Worm (Caenorhabditis elegans): ENCODE data around the gene Y57G7A.11.

DNA sequence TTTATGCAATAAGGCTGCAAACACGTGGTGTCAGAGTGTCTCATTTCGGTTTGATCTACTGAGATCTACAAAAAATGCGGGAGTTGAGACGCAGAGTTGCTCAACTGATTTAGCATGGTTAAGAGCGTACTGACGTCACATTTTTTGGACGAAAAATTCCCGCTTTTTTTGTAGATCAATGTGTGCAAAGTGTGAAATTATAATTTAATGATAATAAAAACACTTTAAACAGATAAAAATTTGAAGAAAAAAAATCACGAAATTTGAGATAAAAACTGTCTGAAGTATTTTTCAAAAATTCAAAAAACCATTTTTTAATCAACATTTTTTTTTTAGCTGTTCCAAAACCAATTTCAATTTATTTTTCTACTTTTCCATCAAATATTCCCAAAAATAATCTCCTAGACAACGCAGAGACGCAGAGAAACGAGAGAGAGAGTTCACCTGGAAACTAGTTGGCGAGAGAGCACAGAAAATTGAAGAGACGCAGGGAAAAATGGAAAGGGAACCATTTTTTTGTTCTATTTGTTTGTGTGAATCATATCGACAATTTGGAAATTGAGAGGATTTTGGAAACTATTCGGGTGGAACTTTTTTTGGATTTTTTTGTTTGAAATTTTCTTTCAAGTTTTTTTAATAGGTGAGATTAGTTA is 20.5 kb upstream of the Y57G7A.11 start:
- no peak for TF ChIP-seq atf-7 (tag; optimal IDR thresholded peaks at IDR 0.05)
- no peak for TF ChIP-seq lsl-1 (GFP tag; optimal IDR thresholded peaks at IDR 0.05)
- TF ChIP-seq lir-1 (GFP tag; conservative IDR thresholded peaks at IDR 0.05), result no peak
- no peak for TF ChIP-seq hmg-20 (GFP tag; IDR thresholded peaks at IDR 0.05)
- TF ChIP-seq ZK185.1 (tag; optimal IDR thresholded peaks at IDR 0.05; ENCODE audit: poor library complexity, severe bottlenecking), result no peak
- no peak for TF ChIP-seq ztf-6 (GFP tag; IDR thresholded peaks at IDR 0.05)

Measured in whole organism, young adult.